Worm (Caenorhabditis elegans) whole organism, young adult: ENCODE measurements around the gene hnd-1.

Experiments used
- F49E8.2 ChIP-seq: sonication (generic microtip); optimal IDR thresholded peaks from 3 replicates; lab custom pipeline; 2017; ENCODE audit warnings: missing genetic modification characterization, mild to moderate bottlenecking, missing compliant biosample characterization, antibody characterized with exemption, moderate library complexity; ENCODE audit not compliant: insufficient read depth
- snpc-4 ChIP-seq, 5 experiments: fragments of 150-350 bp in 1 of 5; sonication (generic microtip) in 4 of 5; optimal IDR thresholded peaks; 2 replicates each; lab custom pipeline; 2014 to 2018; ENCODE audit warnings: missing genetic modification characterization in 5 of 5, missing biosample characterization in 3 of 5, antibody characterized with exemption in 2 of 5, mild to moderate bottlenecking in 2 of 5, missing compliant biosample characterization in 2 of 5, missing genotype in 2 of 5, moderate library complexity in 2 of 5, missing genetic modification reagents in 1 of 5

ce11 chrX:11723781-11724201 is 39.4 kb downstream of the hnd-1 start, which contains the start of gene D1053.4:
- TF ChIP-seq F49E8.2 (tag; lab: Kevin White, UChicago), result no peak
- TF ChIP-seq snpc-4 (GFP tag; optimal IDR thresholded peaks at IDR 0.05; lab: Kevin White, UChicago), result no peak
- no peak for TF ChIP-seq snpc-4 (tag; optimal IDR thresholded peaks at IDR 0.05; lab: Kevin White, UChicago)
